Worm (Caenorhabditis elegans) whole organism, L1 larva: ENCODE data around the gene F54D12.1.
"Not testable (repeated sequence)": the region's sequence is repeated elsewhere in the genome, so short reads cannot be mapped to it uniquely, and the experiment has no call there.

Experiments used
- alr-1 ChIP-seq: fragments of 200-800 bp; sonication (Bioruptor generic); optimal IDR thresholded peaks from 2 replicates; lab custom pipeline; 2018; ENCODE audit warnings: borderline replicate concordance, mild to moderate bottlenecking, missing genetic modification characterization, missing compliant biosample characterization
- ceh-8 ChIP-seq: fragments of 200-800 bp; sonication (Bioruptor generic); optimal IDR thresholded peaks from 2 replicates; lab custom pipeline; 2018; ENCODE audit warnings: mild to moderate bottlenecking, missing genetic modification characterization, moderate library complexity, missing compliant biosample characterization
- irx-1 ChIP-seq: sonication (generic microtip); optimal IDR thresholded peaks from 2 replicates; lab custom pipeline; 2016; ENCODE audit warnings: missing genetic modification characterization, missing compliant biosample characterization

Gene F54D12.1

DNA sequence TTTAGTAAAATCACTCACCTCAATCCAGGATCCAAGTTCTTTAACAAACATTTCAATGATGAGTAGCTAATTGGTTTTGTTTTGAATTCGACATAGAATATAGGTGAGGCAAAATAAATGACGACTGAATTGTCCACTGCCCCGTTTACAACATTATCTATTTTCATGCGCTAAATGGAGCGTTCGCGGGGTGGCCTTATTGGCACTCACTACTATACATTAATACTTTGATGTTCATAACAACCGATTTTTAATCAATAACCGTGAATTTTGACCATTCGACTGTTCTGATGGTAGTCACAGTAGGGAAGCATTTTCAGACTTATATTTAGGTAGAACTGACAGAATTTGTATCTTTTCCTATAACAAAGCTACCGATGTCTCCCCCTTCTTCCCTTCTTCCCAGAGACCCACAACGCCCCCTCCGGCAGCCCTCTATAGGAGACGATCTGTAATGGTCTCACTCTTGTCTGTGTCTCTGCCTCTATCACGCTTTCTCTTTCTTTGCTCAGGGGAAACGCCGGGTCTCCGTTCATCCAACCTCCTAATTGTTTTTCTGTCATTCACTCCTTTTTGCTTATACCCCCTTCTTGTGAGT lies 46.6 kb downstream of the F54D12.1 start, which contains the start of gene Y51H7C.12:
Gene Y51H7C.12 (minus strand): TSS at position 51 of the 598 bp plus-strand sequence.
- not testable (repeated sequence) for TF ChIP-seq irx-1 (tag; lab: Kevin White, UChicago); ceh-8 (GFP tag; lab: Kevin White, UChicago); alr-1
